Fruit fly (Drosophila melanogaster): ENCODE results near the gene CG10962.

DNA sequence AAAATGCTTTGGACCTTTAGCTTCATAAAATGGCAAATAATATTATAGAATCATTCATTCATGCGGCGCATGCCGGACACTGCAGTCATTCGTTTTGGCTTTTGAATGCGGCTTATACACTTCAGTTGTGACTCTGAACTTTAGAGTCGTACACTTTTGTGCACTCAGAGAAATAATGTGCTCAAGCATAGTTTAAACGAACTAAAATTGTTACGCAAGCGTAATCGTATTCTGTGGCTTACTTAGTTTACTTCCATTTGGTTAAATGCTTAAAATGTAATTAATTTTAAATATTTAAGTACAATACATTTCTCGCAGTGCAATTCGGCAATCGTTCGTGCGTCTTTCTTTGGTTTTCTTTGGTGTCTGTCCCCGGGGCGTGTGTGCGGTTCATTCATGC, 30.3 kb upstream of the CG10962 start:
- TF ChIP-seq CG8159 (tag; optimal IDR thresholded peaks at IDR 0.05), result peak; percentile 56
- peak; percentile 17 for TF ChIP-seq Pif1A (GFP tag; optimal IDR thresholded peaks at IDR 0.05)
- no peak for TF ChIP-seq CG10348 (GFP tag; IDR thresholded peaks at IDR 0.05)
- TF ChIP-seq CG15710 (tag; optimal IDR thresholded peaks at IDR 0.05), result peak; percentile 52
- TF ChIP-seq CG14655 (GFP tag; optimal IDR thresholded peaks at IDR 0.05), result peak; percentile 54
- TF ChIP-seq EcR (GFP tag; optimal IDR thresholded peaks at IDR 0.05), result no peak
- no peak for TF ChIP-seq CG4496 (GFP tag; IDR thresholded peaks at IDR 0.05)
- TF ChIP-seq CG9948 (tag; optimal IDR thresholded peaks at IDR 0.05), result peak; percentile 46
- TF ChIP-seq D1 (tag; optimal IDR thresholded peaks at IDR 0.05), result no peak
- TF ChIP-seq CG12605 (GFP tag; IDR thresholded peaks at IDR 0.05), result no peak
- no peak; the same call in 1 of the 2 replicates for TF ChIP-seq Ets98B (GFP tag; IDR thresholded peaks at IDR 0.05)
- 0 out of 3 replicates have a peak, but pooled peaks have one; percentile 27 for TF ChIP-seq fd96Ca (GFP tag; IDR thresholded peaks at IDR 0.05)

Measured in whole organism, pupa.